Worm (Caenorhabditis elegans) whole organism, mixed stage, embryonic: ENCODE data around the gene Y49E10.29.

Experiments used
- ceh-39 ChIP-seq: fragments of 150-350 bp; optimal IDR thresholded peaks from 2 replicates; lab custom pipeline; 2014; ENCODE audit warnings: missing biosample characterization, missing genetic modification characterization
- ces-1 ChIP-seq: fragments of 150-350 bp; optimal IDR thresholded peaks from 2 replicates; lab custom pipeline; 2014; ENCODE audit warnings: missing biosample characterization, missing genetic modification reagents, missing genetic modification characterization
- elt-1 ChIP-seq: sonication (generic microtip); optimal IDR thresholded peaks from 2 replicates; lab custom pipeline; 2017; ENCODE audit warnings: missing genetic modification characterization, mild to moderate bottlenecking, missing compliant biosample characterization, antibody characterized with exemption, moderate library complexity, borderline replicate concordance; ENCODE audit not compliant: insufficient read depth
- elt-3 ChIP-seq: fragments of 150-350 bp; optimal IDR thresholded peaks from 2 replicates; lab custom pipeline; 2014; ENCODE audit warnings: missing biosample characterization, missing genetic modification characterization
- mab-5 ChIP-seq: fragments of 150-350 bp; optimal IDR thresholded peaks from 2 replicates; lab custom pipeline; 2014; ENCODE audit warnings: missing biosample characterization, missing genetic modification characterization
- nhr-237 ChIP-seq: fragments of 150-350 bp; optimal IDR thresholded peaks from 2 replicates; lab custom pipeline; 2014; ENCODE audit warnings: missing biosample characterization, missing genetic modification characterization
- pha-4 ChIP-seq: fragments of 150-350 bp; optimal IDR thresholded peaks from 2 replicates; lab custom pipeline; 2018; ENCODE audit warnings: missing biosample characterization, missing genetic modification reagents, missing genetic modification characterization
- sptf-1 ChIP-seq: sonication (generic microtip); optimal IDR thresholded peaks from 2 replicates; lab custom pipeline; 2017; ENCODE audit warnings: mild to moderate bottlenecking, missing genetic modification characterization, moderate library complexity, missing compliant biosample characterization
- unc-120 ChIP-seq: sonication (generic microtip); optimal IDR thresholded peaks from 2 replicates; lab custom pipeline; 2017; ENCODE audit warnings: missing genetic modification characterization, missing compliant biosample characterization; ENCODE audit not compliant: poor library complexity, severe bottlenecking
- unc-39 ChIP-seq: fragments of 150-350 bp; optimal IDR thresholded peaks from 2 replicates; lab custom pipeline; 2014; ENCODE audit warnings: missing biosample characterization, missing genetic modification characterization

DNA sequence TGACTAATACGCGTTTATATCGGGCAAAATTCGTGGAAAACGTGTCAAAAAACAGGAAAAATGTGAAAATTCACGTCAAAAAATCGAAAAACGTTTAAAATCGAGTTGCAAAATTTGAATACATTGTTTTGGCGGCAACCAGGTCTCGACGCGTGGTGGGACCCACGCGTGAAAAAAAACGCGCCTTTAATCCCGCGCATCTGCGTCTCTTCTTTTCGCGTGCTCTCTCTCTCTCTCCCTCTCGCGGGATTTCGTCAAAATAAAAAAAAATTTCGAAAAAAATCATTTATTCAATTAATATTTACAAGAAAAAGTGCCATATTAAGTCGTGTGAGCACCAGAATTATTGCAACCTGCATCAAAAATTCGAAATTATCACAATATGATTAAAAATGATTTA lies 15.7 kb upstream of the Y49E10.29 start, which contains the start of gene ani-1:
- peak; percentile 44 for TF ChIP-seq sptf-1 (tag; lab: Kevin White, UChicago)
- TF ChIP-seq mab-5 (tag; lab: Kevin White, UChicago): no peak
- TF ChIP-seq unc-120 (tag; lab: Kevin White, UChicago): no peak
- no peak for TF ChIP-seq elt-1 (tag; lab: Kevin White, UChicago)
- no peak for TF ChIP-seq ceh-39 (tag; lab: Kevin White, UChicago)
- no peak for TF ChIP-seq unc-39 (tag; lab: Kevin White, UChicago)
- TF ChIP-seq pha-4 (tag; lab: Kevin White, UChicago): no peak
- peak; percentile 15 for TF ChIP-seq nhr-237 (tag; lab: Kevin White, UChicago)
- peak; percentile 47 for TF ChIP-seq ces-1 (GFP tag; lab: Kevin White, UChicago)
- no peak for TF ChIP-seq elt-3
